Fruit fly (Drosophila melanogaster): ENCODE results near the gene Hrd3.

Hrd3 gene

DNA sequence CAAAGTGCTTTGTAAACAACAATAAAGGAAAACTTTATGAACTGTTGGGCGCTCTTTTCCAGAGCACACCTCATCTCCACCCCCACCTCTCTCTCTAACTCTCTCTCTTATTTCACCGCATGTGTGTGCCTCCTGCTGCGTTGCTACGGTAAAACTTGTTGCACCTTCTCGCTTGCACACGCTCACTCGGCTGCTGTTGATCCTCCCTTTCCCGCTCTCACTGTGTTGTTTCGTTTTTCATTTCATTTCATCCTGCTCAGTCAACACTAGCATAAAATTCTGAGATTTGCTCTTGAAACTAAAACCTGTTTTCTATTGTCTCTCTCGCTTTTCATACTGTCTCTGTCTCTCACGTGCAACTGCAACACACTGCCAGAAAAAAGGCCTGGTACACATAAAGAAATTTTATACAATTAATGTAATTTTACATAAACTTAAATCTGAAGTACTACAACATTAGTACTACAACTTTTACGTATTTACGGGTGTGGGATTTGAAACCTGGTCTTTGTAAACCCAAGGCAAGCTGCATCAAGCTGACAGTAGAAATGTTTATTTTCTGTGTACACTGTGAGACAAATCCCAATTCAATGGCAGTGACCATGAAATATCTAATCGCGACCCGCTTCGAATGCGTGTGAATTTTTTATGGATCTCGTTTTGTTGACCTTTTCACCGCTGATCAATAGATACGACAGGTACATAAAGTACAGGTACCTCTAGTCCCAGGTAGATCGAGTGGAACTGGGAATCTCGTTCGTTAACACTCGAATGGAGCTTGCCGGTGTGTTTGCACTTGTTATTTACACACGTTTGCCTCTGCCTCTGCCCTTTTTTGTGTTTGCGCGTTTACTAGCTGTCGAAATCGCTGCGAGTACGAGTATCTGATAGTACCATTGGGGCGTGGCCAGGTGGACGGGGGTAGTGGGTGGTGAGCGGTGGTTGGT lies 24.4 kb upstream of the Hrd3 start:
- peak; percentile 91 for TF ChIP-seq Pif1A (GFP tag; optimal IDR thresholded peaks at IDR 0.05)
- peak; percentile 84 for TF ChIP-seq CG15710 (tag; optimal IDR thresholded peaks at IDR 0.05)
- TF ChIP-seq Ets98B (GFP tag; IDR thresholded peaks at IDR 0.05) = peak; percentile 92
- TF ChIP-seq CG10348 (GFP tag; IDR thresholded peaks at IDR 0.05) = peak; percentile 69
- TF ChIP-seq CG14655 (GFP tag; optimal IDR thresholded peaks at IDR 0.05) = peak; percentile 96
- TF ChIP-seq Pif1B (GFP tag; optimal IDR thresholded peaks at IDR 0.05) = peak; percentile 95
- peak; percentile 80 for TF ChIP-seq rn (GFP tag; IDR thresholded peaks at IDR 0.05)
- TF ChIP-seq CG9948 (tag; optimal IDR thresholded peaks at IDR 0.05) = peak; percentile 92
- peak; percentile 89 for TF ChIP-seq CG34367 (tag; optimal IDR thresholded peaks at IDR 0.05)
- peak; percentile 85 for TF ChIP-seq CG12605 (GFP tag; IDR thresholded peaks at IDR 0.05)
- TF ChIP-seq fd96Ca (GFP tag; IDR thresholded peaks at IDR 0.05) = peak; percentile 93
- peak; percentile 45 for TF ChIP-seq EcR (GFP tag; optimal IDR thresholded peaks at IDR 0.05)
- TF ChIP-seq CG32121 (GFP tag; IDR thresholded peaks at IDR 0.05) = peak; percentile 90
- peak; percentile 29 for TF ChIP-seq CG13204 (GFP tag; optimal IDR thresholded peaks at IDR 0.05)
- TF ChIP-seq Snoo (tag; optimal IDR thresholded peaks at IDR 0.05) = peak; percentile 75
- peak; percentile 94 for TF ChIP-seq CG4496 (GFP tag; IDR thresholded peaks at IDR 0.05)
- peak; percentile 62 for TF ChIP-seq gl (tag; optimal IDR thresholded peaks at IDR 0.05)
- peak; percentile 93 for TF ChIP-seq CG17806 (tag; optimal IDR thresholded peaks at IDR 0.05)
- peak; percentile 95 for TF ChIP-seq CG8301 (tag; optimal IDR thresholded peaks at IDR 0.05)
- peak; percentile 89 for TF ChIP-seq CG8159 (tag; optimal IDR thresholded peaks at IDR 0.05)
- no peak for TF ChIP-seq D1 (tag; optimal IDR thresholded peaks at IDR 0.05)

DNA sequence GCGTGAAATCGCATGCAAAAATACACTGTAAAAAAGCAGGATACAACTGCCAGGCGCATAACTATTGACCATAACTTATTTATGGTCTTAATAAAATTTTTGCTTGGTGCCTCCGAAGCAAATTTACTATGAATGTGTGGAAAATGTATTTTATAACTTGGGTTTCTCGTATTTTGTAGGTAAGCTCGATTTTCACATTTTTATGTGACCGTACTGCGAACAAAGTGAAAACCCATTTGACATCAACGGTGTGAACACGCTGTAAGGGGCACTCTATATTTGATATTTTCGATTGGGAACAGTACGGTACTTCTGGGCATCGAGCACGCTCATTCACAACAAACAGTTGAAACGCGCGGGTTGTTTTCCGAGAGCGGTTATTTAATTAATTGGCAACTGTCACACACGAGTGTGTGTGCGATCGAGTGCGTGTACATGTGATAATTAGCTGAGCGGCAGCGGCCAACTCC lies 23.1 kb upstream of the Hrd3 start, which contains the start of the genes Nup98-96 and mbc:
Nup98-96 (minus strand) TSS at position 156 of the 470 bp plus-strand sequence.
mbc (plus strand) TSS at position 300 of the 470 bp plus-strand sequence.
- peak; percentile 85 for TF ChIP-seq rn (GFP tag; IDR thresholded peaks at IDR 0.05)
- TF ChIP-seq CG34367 (tag; optimal IDR thresholded peaks at IDR 0.05) = peak; percentile 65
- TF ChIP-seq Ets98B (GFP tag; IDR thresholded peaks at IDR 0.05) = peak; percentile 80
- TF ChIP-seq CG32121 (GFP tag; IDR thresholded peaks at IDR 0.05) = peak; percentile 62; the same call in 1 of the 2 replicates
- no peak for TF ChIP-seq CG12605 (GFP tag; IDR thresholded peaks at IDR 0.05)
- peak; percentile 70 for TF ChIP-seq CG8301 (tag; optimal IDR thresholded peaks at IDR 0.05)
- TF ChIP-seq Pif1B (GFP tag; optimal IDR thresholded peaks at IDR 0.05) = peak; percentile 43
- TF ChIP-seq D1 (tag; optimal IDR thresholded peaks at IDR 0.05) = no peak
- peak; percentile 79 for TF ChIP-seq fd96Ca (GFP tag; IDR thresholded peaks at IDR 0.05)
- peak; percentile 39 for TF ChIP-seq CG13204 (GFP tag; optimal IDR thresholded peaks at IDR 0.05)
- peak; percentile 71 for TF ChIP-seq Snoo (tag; optimal IDR thresholded peaks at IDR 0.05)
- TF ChIP-seq EcR (GFP tag; optimal IDR thresholded peaks at IDR 0.05) = peak; percentile 18
- peak; percentile 72 for TF ChIP-seq CG14655 (GFP tag; optimal IDR thresholded peaks at IDR 0.05)
- peak; percentile 77 for TF ChIP-seq CG17806 (tag; optimal IDR thresholded peaks at IDR 0.05)
- TF ChIP-seq gl (tag; optimal IDR thresholded peaks at IDR 0.05) = peak; percentile 21
- TF ChIP-seq CG4496 (GFP tag; IDR thresholded peaks at IDR 0.05) = peak; percentile 90
- TF ChIP-seq CG8159 (tag; optimal IDR thresholded peaks at IDR 0.05) = peak; percentile 84
- TF ChIP-seq CG15710 (tag; optimal IDR thresholded peaks at IDR 0.05) = peak; percentile 80
- peak; percentile 77 for TF ChIP-seq CG9948 (tag; optimal IDR thresholded peaks at IDR 0.05)
- no peak for TF ChIP-seq Pif1A (GFP tag; optimal IDR thresholded peaks at IDR 0.05)
- peak; percentile 67; the same call in 1 of the 2 replicates for TF ChIP-seq CG10348 (GFP tag; IDR thresholded peaks at IDR 0.05)

DNA sequence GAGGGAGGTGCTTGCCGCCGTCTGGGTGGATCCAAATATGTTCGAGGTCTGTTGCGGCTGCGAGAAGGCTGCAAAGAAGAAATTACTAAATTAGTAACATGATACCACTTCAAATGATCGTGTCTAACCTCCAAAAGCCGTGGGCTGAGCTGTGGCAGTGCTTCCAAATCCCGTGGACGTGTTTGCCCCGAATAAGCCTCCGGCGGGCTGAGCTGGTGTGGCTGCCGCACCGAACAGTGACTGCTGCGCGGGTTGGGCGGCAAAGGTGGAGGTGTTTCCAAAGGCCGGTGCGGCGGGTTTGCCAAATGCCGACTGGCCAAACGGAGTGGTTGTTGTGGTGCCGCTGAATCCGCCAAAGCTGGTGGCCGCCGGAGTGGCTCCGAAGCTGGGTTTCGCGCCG lies 22.4 kb upstream of the Hrd3 start:
- no peak for TF ChIP-seq CG8159 (tag; optimal IDR thresholded peaks at IDR 0.05)
- no peak for TF ChIP-seq D1 (tag; optimal IDR thresholded peaks at IDR 0.05)

DNA sequence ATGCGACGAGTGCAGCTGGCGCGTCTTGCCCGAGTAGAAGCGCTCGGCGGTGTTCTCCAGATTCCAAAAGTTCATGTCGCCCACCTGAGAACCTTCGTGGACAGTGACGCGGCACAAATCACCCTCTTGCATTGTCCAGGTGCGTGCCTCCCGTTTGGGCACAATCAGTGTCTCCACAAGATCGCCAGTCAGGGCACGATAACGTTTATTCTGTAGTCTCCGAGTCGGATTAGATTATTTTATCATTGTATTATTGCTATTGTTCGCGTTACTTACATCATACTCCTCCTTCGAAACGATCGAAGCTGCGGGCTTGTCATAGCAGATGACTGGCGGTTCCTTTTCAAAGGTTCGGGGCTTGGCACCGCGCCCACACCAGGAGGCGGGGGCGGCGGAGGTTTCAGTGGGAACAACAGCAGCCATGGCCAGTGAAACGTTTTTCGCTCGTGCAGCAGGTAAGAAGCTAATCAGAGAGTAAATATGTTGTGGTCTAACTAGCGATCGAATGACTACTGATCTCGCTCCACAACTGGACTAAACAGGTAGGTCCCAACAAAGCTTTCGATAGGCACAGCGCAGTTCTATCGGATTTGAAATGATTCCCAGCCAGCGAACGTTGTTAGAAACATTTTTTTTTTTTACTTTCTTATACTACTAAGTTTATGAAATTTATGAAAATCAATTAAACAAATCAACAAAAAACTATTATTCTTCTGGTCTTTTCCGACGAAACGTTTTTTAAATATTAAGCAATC lies 15.4 kb upstream of the Hrd3 start, which contains the start of gene CG10208:
CG10208 (minus strand) TSS at position 518 of the 755 bp plus-strand sequence.
- TF ChIP-seq Snoo (tag; optimal IDR thresholded peaks at IDR 0.05) = no peak
- no peak for TF ChIP-seq CG12605 (GFP tag; IDR thresholded peaks at IDR 0.05)
- no peak for TF ChIP-seq CG17806 (tag; optimal IDR thresholded peaks at IDR 0.05)
- no peak for TF ChIP-seq D1 (tag; optimal IDR thresholded peaks at IDR 0.05)
- no peak for TF ChIP-seq CG14655 (GFP tag; optimal IDR thresholded peaks at IDR 0.05)
- no peak for TF ChIP-seq CG13204 (GFP tag; optimal IDR thresholded peaks at IDR 0.05)
- TF ChIP-seq CG8159 (tag; optimal IDR thresholded peaks at IDR 0.05) = no peak
- TF ChIP-seq EcR (GFP tag; optimal IDR thresholded peaks at IDR 0.05) = no peak
- no peak for TF ChIP-seq fd96Ca (GFP tag; IDR thresholded peaks at IDR 0.05)
- TF ChIP-seq Ets98B (GFP tag; IDR thresholded peaks at IDR 0.05) = no peak; the same call in 1 of the 2 replicates
- no peak for TF ChIP-seq Pif1A (GFP tag; optimal IDR thresholded peaks at IDR 0.05)
- TF ChIP-seq CG34367 (tag; optimal IDR thresholded peaks at IDR 0.05) = no peak
- TF ChIP-seq CG10348 (GFP tag; IDR thresholded peaks at IDR 0.05) = no peak
- no peak for TF ChIP-seq rn (GFP tag; IDR thresholded peaks at IDR 0.05)
- TF ChIP-seq gl (tag; optimal IDR thresholded peaks at IDR 0.05) = no peak
- TF ChIP-seq Pif1B (GFP tag; optimal IDR thresholded peaks at IDR 0.05) = no peak
- TF ChIP-seq CG8301 (tag; optimal IDR thresholded peaks at IDR 0.05) = no peak
- TF ChIP-seq CG4496 (GFP tag; IDR thresholded peaks at IDR 0.05) = no peak
- TF ChIP-seq CG15710 (tag; optimal IDR thresholded peaks at IDR 0.05) = no peak

All from whole organism, pupa.